Fruit fly (Drosophila melanogaster): Measurements from ENCODE around the gene CG5321.

Gene CG5321

DNA sequence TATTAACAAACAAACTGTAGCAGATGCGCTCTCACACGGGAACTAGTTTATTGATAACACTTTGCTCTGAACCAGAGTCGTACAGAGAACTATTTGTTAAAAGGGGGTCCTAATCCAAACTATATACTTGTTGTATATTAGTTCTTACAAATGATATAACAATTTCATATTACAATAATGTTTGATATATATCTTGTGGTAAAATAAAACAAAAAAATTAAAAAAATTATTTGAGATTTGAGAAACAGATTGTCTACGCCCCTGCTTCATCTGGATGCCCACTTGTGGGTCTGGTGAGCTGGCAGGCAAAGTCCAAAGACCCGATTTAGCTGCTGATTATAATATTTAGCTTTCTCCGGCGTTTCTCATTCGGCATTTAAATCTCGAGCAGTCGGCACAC, at the start of gene CG5321 (continued):
- TF ChIP-seq Deaf1 (tag; optimal IDR thresholded peaks at IDR 0.05) (peak; percentile 28), lov (optimal IDR thresholded peaks at IDR 0.05) (no peak), lov (GFP tag; IDR thresholded peaks at IDR 0.05) (no peak), Sry-δ (GFP tag; optimal IDR thresholded peaks at IDR 0.05) (no peak), CG10462 (GFP tag; optimal IDR thresholded peaks at IDR 0.05) (no peak), CG3281 (GFP tag; optimal IDR thresholded peaks at IDR 0.05) (peak; percentile 42), slbo (GFP tag; IDR thresholded peaks at IDR 0.05) (peak; percentile 62), Usf (GFP tag; optimal IDR thresholded peaks at IDR 0.05) (no peak), eyg (GFP tag; optimal IDR thresholded peaks at IDR 0.05) (no peak), CG2202 (tag; optimal IDR thresholded peaks at IDR 0.05) (peak; percentile 10), usp (GFP tag; optimal IDR thresholded peaks at IDR 0.05) (no peak), Drgx (GFP tag; IDR thresholded peaks at IDR 0.05) (peak; percentile 55; the same call in 1 of the 2 replicates), CG1603 (tag; optimal IDR thresholded peaks at IDR 0.05) (peak; percentile 8), lola (GFP tag; optimal IDR thresholded peaks at IDR 0.05) (peak in 1 of 3 experiments; percentile 35), CG15601 (tag; optimal IDR thresholded peaks at IDR 0.05) (peak; percentile 44), CG6683 (GFP tag; optimal IDR thresholded peaks at IDR 0.05) (no peak), CG15696 (tag; optimal IDR thresholded peaks at IDR 0.05) (no peak), CG13296 (GFP tag; optimal IDR thresholded peaks at IDR 0.05) (no peak), CG15514 (GFP tag; optimal IDR thresholded peaks at IDR 0.05) (peak; percentile 4), Dek (tag; optimal IDR thresholded peaks at IDR 0.05) (peak; percentile 7), sens (GFP tag) (peak; percentile 26), CG8089 (GFP tag; optimal IDR thresholded peaks at IDR 0.05) (no peak), CG6272 (GFP tag; IDR thresholded peaks at IDR 0.05) (0 out of 2 replicates have a peak, but pooled peaks have one; percentile 27), pum (GFP tag; optimal IDR thresholded peaks at IDR 0.05) (no peak), Scr (GFP tag; IDR thresholded peaks at IDR 0.05; ENCODE audit: partially characterized antibody) (no peak), Bdp1 (GFP tag; optimal IDR thresholded peaks at IDR 0.05) (no peak), Xrp1 (GFP tag; IDR thresholded peaks at IDR 0.05) (peak; percentile 54), Dll (GFP tag; IDR thresholded peaks at IDR 0.05; ENCODE audit: partially characterized antibody) (no peak), CG18262 (tag; optimal IDR thresholded peaks at IDR 0.05) (peak; percentile 73), trem (tag; optimal IDR thresholded peaks at IDR 0.05) (peak; percentile 19), sna (GFP tag; IDR thresholded peaks at IDR 0.05; ENCODE audit: partially characterized antibody) (no peak), dmrt99B (tag; optimal IDR thresholded peaks at IDR 0.05) (peak; percentile 66), Doc2 (GFP tag; IDR thresholded peaks at IDR 0.05) (no peak), CG5953 (GFP tag; IDR thresholded peaks at IDR 0.05) (no peak), ro (GFP tag; IDR thresholded peaks at IDR 0.05) (no peak), ap (GFP tag; IDR thresholded peaks at IDR 0.05) (no peak), tna (GFP tag; IDR thresholded peaks at IDR 0.05; ENCODE audit: partially characterized antibody) (no peak), Rfx (GFP tag; IDR thresholded peaks at IDR 0.05) (peak; percentile 47; the same call in 1 of the 2 replicates), CG9817 (tag; optimal IDR thresholded peaks at IDR 0.05) (peak; percentile 43), NK7.1 (GFP tag; optimal IDR thresholded peaks at IDR 0.05) (no peak), dysf (GFP tag; IDR thresholded peaks at IDR 0.05) (0 out of 3 replicates have a peak, but pooled peaks have one; percentile 47), CG11504 (tag; optimal IDR thresholded peaks at IDR 0.05) (peak; percentile 71), scrt (GFP tag; optimal IDR thresholded peaks at IDR 0.05) (peak; percentile 21), Sox102F (GFP tag; optimal IDR thresholded peaks at IDR 0.05) (peak; percentile 66), CG10654 (GFP tag; optimal IDR thresholded peaks at IDR 0.05) (no peak), CG3838 (GFP tag; optimal IDR thresholded peaks at IDR 0.05) (no peak), CG10366 (GFP tag; IDR thresholded peaks at IDR 0.05) (no peak; the same call in 1 of the 2 replicates), lbe (GFP tag; optimal IDR thresholded peaks at IDR 0.05) (no peak), CG2712 (tag; optimal IDR thresholded peaks at IDR 0.05) (peak; percentile 79), CG10543 (GFP tag; optimal IDR thresholded peaks at IDR 0.05) (no peak), CG4707 (GFP tag; optimal IDR thresholded peaks at IDR 0.05) (no peak)

All from whole organism, embryonic.